Worm (Caenorhabditis elegans) whole organism, early embryonic: ENCODE data around the gene F45E1.1.

ENCODE experiments used
- B0310.2 ChIP-seq: sonication (generic microtip); optimal IDR thresholded peaks from 2 replicates; lab custom pipeline; 2016; ENCODE audit warnings: mild to moderate bottlenecking, missing genetic modification characterization, missing compliant biosample characterization
- F13C5.2 ChIP-seq: sonication (generic microtip); optimal IDR thresholded peaks from 2 replicates; lab custom pipeline; 2017; ENCODE audit warnings: mild to moderate bottlenecking, missing genetic modification characterization, inconsistent platforms, missing compliant biosample characterization
- aly-1 ChIP-seq: sonication (generic microtip); optimal IDR thresholded peaks from 2 replicates; lab custom pipeline; 2016; ENCODE audit warnings: missing genetic modification characterization, missing compliant biosample characterization
- ama-1 ChIP-seq: fragments of 150-350 bp; optimal IDR thresholded peaks from 2 replicates; lab custom pipeline; 2014
- ceh-13 ChIP-seq: fragments of 200-800 bp; sonication (Bioruptor generic); optimal IDR thresholded peaks from 2 replicates; lab custom pipeline; 2018; ENCODE audit warnings: mild to moderate bottlenecking, missing genetic modification characterization, missing compliant biosample characterization
- ceh-36 ChIP-seq: sonication (generic microtip); optimal IDR thresholded peaks from 2 replicates; lab custom pipeline; 2016; ENCODE audit warnings: missing genetic modification characterization, inconsistent platforms, missing compliant biosample characterization
- ets-7 ChIP-seq: sonication (generic microtip); optimal IDR thresholded peaks from 2 replicates; lab custom pipeline; 2016; ENCODE audit warnings: missing genotype, missing genetic modification characterization, missing compliant biosample characterization
- flt-1 ChIP-seq: fragments of 200-800 bp; sonication (Bioruptor generic); IDR thresholded peaks from 2 replicates; pipeline ENCODE4 v1.3.6; 2022; ENCODE audit warnings: missing genetic modification characterization, missing compliant biosample characterization
- hmbx-1 ChIP-seq: sonication (generic microtip); optimal IDR thresholded peaks from 2 replicates; lab custom pipeline; 2016; ENCODE audit warnings: mild to moderate bottlenecking, missing genetic modification characterization, missing compliant biosample characterization
- hmg-4 ChIP-seq: fragments of 200-800 bp; sonication (Bioruptor generic); optimal IDR thresholded peaks from 2 replicates; lab custom pipeline; 2018; ENCODE audit warnings: mild to moderate bottlenecking, missing genetic modification characterization, missing compliant biosample characterization
- hnd-1 ChIP-seq: sonication (generic microtip); optimal IDR thresholded peaks from 2 replicates; lab custom pipeline; 2016; ENCODE audit warnings: missing genetic modification characterization, missing compliant biosample characterization
- pes-1 ChIP-seq: fragments of 200-800 bp; sonication (Bioruptor generic); IDR thresholded peaks from 2 replicates; pipeline ENCODE4 v1.3.6; 2022; ENCODE audit warnings: missing genetic modification reagents, missing genetic modification characterization, missing compliant biosample characterization
- scrt-1 ChIP-seq: fragments of 200-800 bp; sonication (Bioruptor generic); IDR thresholded peaks from 2 replicates; pipeline ENCODE4 v1.3.6; 2022; ENCODE audit warnings: missing genetic modification characterization, missing compliant biosample characterization
- sea-1 ChIP-seq: fragments of 200-800 bp; sonication (Bioruptor generic); conservative IDR thresholded peaks from 2 replicates; pipeline ENCODE4 v1.3.6; 2022; ENCODE audit warnings: missing genetic modification characterization, missing compliant biosample characterization
- tbx-11 ChIP-seq: fragments of 200-800 bp; sonication (Bioruptor generic); IDR thresholded peaks from 2 replicates; pipeline ENCODE4 v1.3.6; 2022; ENCODE audit warnings: missing genetic modification characterization, missing compliant biosample characterization
- tbx-37 ChIP-seq: fragments of 200-800 bp; sonication (Bioruptor generic); conservative IDR thresholded peaks from 2 replicates; pipeline ENCODE4 v1.3.6; 2022; ENCODE audit warnings: missing genetic modification reagents, missing genetic modification characterization, missing compliant biosample characterization
- tra-4 ChIP-seq: sonication (generic microtip); optimal IDR thresholded peaks from 2 replicates; lab custom pipeline; 2017; ENCODE audit warnings: missing genetic modification characterization, missing compliant biosample characterization

F45E1.1 gene

ce11 chrX:8003663-8004062 lies at the start of gene F45E1.1, which contains the start of gene F45E1.2:
TSS of gene F45E1.1 (plus strand) at chrX:8003682.
TSS of gene F45E1.2 (plus strand) at chrX:8003733.
- TF ChIP-seq tbx-11 (no peak), hmbx-1 (tag; lab: Kevin White, UChicago) (no peak), sea-1 (GFP tag; lab: Robert Waterston, UW) (no peak), flt-1 (no peak), tbx-37 (GFP tag; lab: Robert Waterston, UW) (no peak), ceh-36 (no peak), ceh-13 (GFP tag; lab: Kevin White, UChicago) (no peak), aly-1 (tag; lab: Kevin White, UChicago) (no peak), ama-1 (no peak), B0310.2 (tag; lab: Kevin White, UChicago) (no peak), hmg-4 (no peak), F13C5.2 (tag; lab: Kevin White, UChicago) (no peak)

- TF ChIP-seq tbx-11 (no peak), hmbx-1 (tag; lab: Kevin White, UChicago) (no peak), pes-1 (no peak), sea-1 (GFP tag; lab: Robert Waterston, UW) (no peak), F13C5.2 (tag; lab: Kevin White, UChicago) (no peak), hmg-4 (no peak), flt-1 (no peak), tra-4 (no peak), ceh-36 (no peak), ama-1 (no peak), aly-1 (tag; lab: Kevin White, UChicago) (no peak), ceh-13 (GFP tag; lab: Kevin White, UChicago) (no peak), ets-7 (tag; lab: Kevin White, UChicago) (no peak), hnd-1 (tag; lab: Kevin White, UChicago) (no peak), B0310.2 (tag; lab: Kevin White, UChicago) (no peak), scrt-1 (no peak)
Measured at ce11 chrX:7953695-7954094, 49.8 kb upstream of the F45E1.1 start.

DNA sequence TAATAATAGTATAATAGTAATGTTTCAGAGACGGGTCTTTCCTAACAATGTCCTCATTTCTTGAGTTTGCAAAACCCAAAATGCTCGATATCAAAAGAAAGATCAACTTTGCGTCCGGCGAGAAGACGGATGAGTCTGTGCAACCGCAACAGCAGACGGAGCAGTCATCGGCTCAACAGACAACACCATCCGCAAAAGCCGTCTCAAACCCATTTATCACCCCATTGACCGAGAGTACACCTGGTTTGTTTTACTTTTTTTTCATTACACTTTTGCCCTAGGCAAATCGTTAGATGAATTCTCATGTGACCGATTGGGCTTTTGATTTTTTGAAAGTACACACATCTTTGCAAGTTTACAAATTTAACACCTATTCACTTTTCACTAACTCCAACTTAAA lies 49.2 kb upstream of the F45E1.1 start, which contains the start of gene dct-1:
dct-1 (plus strand) TSS at position 27 of the 400 bp plus-strand sequence.
- TF ChIP-seq scrt-1 (no peak), hmg-4 (no peak), pes-1 (no peak)

- TF ChIP-seq aly-1 (tag; lab: Kevin White, UChicago) (no peak), ets-7 (tag; lab: Kevin White, UChicago) (no peak), flt-1 (no peak), tbx-37 (GFP tag; lab: Robert Waterston, UW) (no peak), hnd-1 (tag; lab: Kevin White, UChicago) (no peak), tbx-11 (no peak), F13C5.2 (tag; lab: Kevin White, UChicago) (no peak), ceh-36 (no peak), pes-1 (no peak), ama-1 (no peak), hmg-4 (no peak), B0310.2 (tag; lab: Kevin White, UChicago) (no peak), ceh-13 (GFP tag; lab: Kevin White, UChicago) (no peak), scrt-1 (no peak), tra-4 (no peak), hmbx-1 (tag; lab: Kevin White, UChicago) (no peak), sea-1 (GFP tag; lab: Robert Waterston, UW) (no peak)
Measured at ce11 chrX:7956449-7956848, 47.0 kb upstream of the F45E1.1 start.

DNA sequence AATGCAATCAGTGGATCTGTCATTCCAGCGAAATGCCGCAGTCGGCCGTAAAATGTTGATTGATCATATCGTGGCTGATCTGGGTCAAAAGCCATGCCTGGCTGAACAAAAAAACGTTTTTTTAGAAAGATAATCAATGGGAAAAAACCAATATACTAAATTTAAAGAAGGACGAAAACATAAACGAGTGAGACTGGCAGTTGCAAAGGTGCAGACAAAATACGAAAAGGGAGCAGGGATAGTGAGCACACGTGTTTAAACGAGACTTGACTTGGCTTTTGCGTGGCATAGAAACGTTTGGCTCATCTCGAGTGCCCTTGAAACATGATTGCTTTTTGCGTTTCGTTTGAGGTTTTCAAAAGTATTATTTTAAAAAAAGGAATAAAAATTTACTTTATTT lies 45.3 kb upstream of the F45E1.1 start, which contains the start of gene sfxn-2:
sfxn-2 (minus strand) TSS at position 101 of the 400 bp plus-strand sequence.
- TF ChIP-seq flt-1 (no peak), tra-4 (no peak), ama-1 (no peak), tbx-11 (no peak), tbx-37 (GFP tag; lab: Robert Waterston, UW) (no peak), ceh-13 (GFP tag; lab: Kevin White, UChicago) (no peak), scrt-1 (no peak), pes-1 (no peak), ceh-36 (no peak), ets-7 (tag; lab: Kevin White, UChicago) (no peak), F13C5.2 (tag; lab: Kevin White, UChicago) (no peak), hmg-4 (no peak), sea-1 (GFP tag; lab: Robert Waterston, UW) (no peak), aly-1 (tag; lab: Kevin White, UChicago) (no peak), B0310.2 (tag; lab: Kevin White, UChicago) (no peak), hmbx-1 (tag; lab: Kevin White, UChicago) (no peak), hnd-1 (tag; lab: Kevin White, UChicago) (no peak)

DNA sequence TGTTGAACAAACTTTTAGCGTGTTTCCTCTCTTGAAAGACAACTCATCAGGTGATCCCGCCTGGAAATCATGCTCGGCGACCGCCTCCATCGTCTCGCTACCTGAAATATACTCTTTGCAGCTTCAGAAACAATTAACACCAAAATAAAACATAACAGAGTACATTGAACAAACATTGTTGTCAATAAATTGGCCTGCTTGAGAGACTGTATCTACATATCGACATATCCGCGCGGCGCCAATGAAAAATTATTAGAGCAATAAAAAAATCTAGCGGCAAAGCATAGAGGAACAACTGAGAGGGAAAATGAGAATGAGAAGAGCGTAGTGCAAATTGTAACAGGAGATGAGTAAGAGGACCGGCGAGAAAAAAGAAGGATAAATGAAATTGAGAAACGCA lies 41.9 kb upstream of the F45E1.1 start, which contains the start of gene sem-5:
sem-5 (minus strand) TSS at position 101 of the 400 bp plus-strand sequence.
- TF ChIP-seq ets-7 (tag; lab: Kevin White, UChicago) (no peak), ceh-13 (GFP tag; lab: Kevin White, UChicago) (no peak), flt-1 (no peak), tra-4 (no peak), ama-1 (no peak), pes-1 (0 out of 2 replicates have a peak, but pooled peaks have one; percentile 5), ceh-36 (no peak), hmbx-1 (tag; lab: Kevin White, UChicago) (no peak)

ce11 chrX:7962056-7962485 lies 41.4 kb upstream of the F45E1.1 start:
- peak; percentile 59 for TF ChIP-seq hmg-4
- TF ChIP-seq hnd-1 (tag; lab: Kevin White, UChicago) = no peak
- no peak for TF ChIP-seq tbx-37 (GFP tag; lab: Robert Waterston, UW)
- TF ChIP-seq flt-1 = no peak
- no peak for TF ChIP-seq scrt-1
- no peak for TF ChIP-seq ama-1
- no peak for TF ChIP-seq tra-4
- TF ChIP-seq F13C5.2 (tag; lab: Kevin White, UChicago) = peak; percentile 48
- TF ChIP-seq ceh-13 (GFP tag; lab: Kevin White, UChicago) = no peak
- TF ChIP-seq ets-7 (tag; lab: Kevin White, UChicago) = no peak
- peak; percentile 60 for TF ChIP-seq aly-1 (tag; lab: Kevin White, UChicago)
- 0 out of 2 replicates have a peak, but pooled peaks have one; percentile 3 for TF ChIP-seq pes-1

DNA sequence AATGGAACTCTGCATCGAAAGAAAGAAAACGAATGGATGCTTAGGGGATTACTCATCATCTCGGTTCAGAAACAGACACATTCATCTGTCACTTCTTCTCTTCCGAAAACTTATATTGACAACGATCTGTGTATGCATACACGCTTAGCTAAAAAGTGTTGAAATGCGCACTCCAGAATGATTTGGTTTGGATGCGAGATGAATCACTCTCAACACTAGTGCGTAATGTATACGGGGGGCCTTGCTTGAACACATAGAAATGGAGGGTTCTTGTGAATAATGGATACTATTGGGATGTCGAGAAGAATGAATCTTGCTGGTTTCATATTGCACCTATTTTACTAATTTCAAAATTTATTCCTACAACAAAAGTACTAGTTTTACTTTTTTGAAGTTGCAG lies 39.5 kb upstream of the F45E1.1 start:
- TF ChIP-seq hmg-4 (no peak), F13C5.2 (tag; lab: Kevin White, UChicago) (no peak), hnd-1 (tag; lab: Kevin White, UChicago) (no peak), tra-4 (no peak), ceh-13 (GFP tag; lab: Kevin White, UChicago) (no peak), ets-7 (tag; lab: Kevin White, UChicago) (no peak), sea-1 (GFP tag; lab: Robert Waterston, UW) (no peak), scrt-1 (no peak), ama-1 (no peak), flt-1 (no peak), pes-1 (no peak), tbx-37 (GFP tag; lab: Robert Waterston, UW) (no peak), aly-1 (tag; lab: Kevin White, UChicago) (no peak), ceh-36 (no peak)
